Worm (Caenorhabditis elegans) whole organism, L1 larva: Measurements from ENCODE around the gene C17B7.8.

Experiments
- ama-1 ChIP-seq: fragments of 150-350 bp; optimal IDR thresholded peaks from 2 replicates; lab custom pipeline; 2014
- dpl-1 ChIP-seq, 3 experiments: fragments of 150-350 bp in 2 of 3; sonication (generic microtip) in 1 of 3; optimal IDR thresholded peaks; 2 replicates each; lab custom pipeline; 2014 to 2017; ENCODE audit warnings: missing biosample characterization in 3 of 3, missing genetic modification characterization in 3 of 3, missing genetic modification reagents in 3 of 3
- jun-1 ChIP-seq: fragments of 150-350 bp; optimal IDR thresholded peaks from 2 replicates; lab custom pipeline; 2014; ENCODE audit warnings: missing biosample characterization, missing genetic modification reagents, missing genetic modification characterization
- lin-39 ChIP-seq: fragments of 150-350 bp; optimal IDR thresholded peaks from 2 replicates; lab custom pipeline; 2014; ENCODE audit warnings: missing biosample characterization, missing genetic modification reagents, missing genetic modification characterization
- nhr-19 ChIP-seq: fragments of 200-800 bp; sonication (Bioruptor generic); conservative IDR thresholded peaks from 2 replicates; pipeline ENCODE4 v1.3.6; 2022; ENCODE audit warnings: missing genetic modification characterization, missing compliant biosample characterization
- nhr-237 ChIP-seq: fragments of 150-350 bp; optimal IDR thresholded peaks from 2 replicates; lab custom pipeline; 2014; ENCODE audit warnings: missing biosample characterization, missing genetic modification characterization
- nhr-71 ChIP-seq: sonication (generic microtip); optimal IDR thresholded peaks from 2 replicates; lab custom pipeline; 2016; ENCODE audit warnings: mild to moderate bottlenecking, missing genetic modification characterization, moderate library complexity, missing compliant biosample characterization
- nhr-77 ChIP-seq: fragments of 150-350 bp; optimal IDR thresholded peaks from 2 replicates; lab custom pipeline; 2014; ENCODE audit warnings: missing biosample characterization, missing genetic modification characterization
- pag-3 ChIP-seq: sonication (generic microtip); optimal IDR thresholded peaks from 2 replicates; lab custom pipeline; 2017; ENCODE audit warnings: missing genetic modification characterization, mild to moderate bottlenecking, missing compliant biosample characterization, antibody characterized with exemption, borderline replicate concordance; ENCODE audit not compliant: insufficient read depth
- snpc-4 ChIP-seq: fragments of 150-350 bp; optimal IDR thresholded peaks from 2 replicates; lab custom pipeline; 2014; ENCODE audit warnings: missing biosample characterization, missing genetic modification characterization
- unc-98 ChIP-seq: fragments of 200-800 bp; sonication (Bioruptor generic); IDR thresholded peaks from 2 replicates; pipeline ENCODE4 v1.3.6; 2022; ENCODE audit warnings: missing genetic modification characterization, missing compliant biosample characterization
- zag-1 ChIP-seq: fragments of 150-350 bp; optimal IDR thresholded peaks from 2 replicates; lab custom pipeline; 2014; ENCODE audit warnings: missing biosample characterization, missing genetic modification characterization

DNA sequence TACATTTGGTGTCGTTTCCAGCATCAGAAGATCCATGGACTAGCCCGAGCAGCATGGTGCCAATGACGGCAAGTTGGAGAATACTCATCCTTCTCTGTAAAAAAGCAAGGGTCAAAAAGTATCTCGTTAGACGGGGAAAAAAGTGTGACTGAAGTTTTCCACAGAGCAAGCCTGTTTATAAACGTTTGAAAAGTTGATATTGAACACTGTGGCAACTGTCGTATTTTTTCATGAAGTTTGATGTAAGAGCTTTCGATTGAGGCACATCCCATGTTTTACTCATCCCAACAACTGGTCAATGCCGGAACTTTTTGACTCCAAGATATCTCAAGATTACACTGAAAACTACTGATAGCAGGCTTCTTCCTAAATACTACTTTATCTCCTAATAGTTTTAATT is 5.1 kb downstream of the C17B7.8 start, which contains the start of gene F35F10.13:
- no peak for TF ChIP-seq unc-98 (GFP tag; lab: Robert Waterston, UW)
- TF ChIP-seq zag-1 (tag; lab: Kevin White, UChicago) = no peak
- no peak for TF ChIP-seq lin-39 (tag; lab: Kevin White, UChicago)
- no peak for TF ChIP-seq ama-1
- no peak for TF ChIP-seq nhr-19 (GFP tag; lab: Robert Waterston, UW)
- no peak for TF ChIP-seq jun-1
- TF ChIP-seq snpc-4 (tag; lab: Kevin White, UChicago) = no peak
- no peak for TF ChIP-seq nhr-237
- TF ChIP-seq pag-3 (tag; lab: Kevin White, UChicago) = no peak
- no peak for TF ChIP-seq dpl-1 (GFP tag; optimal IDR thresholded peaks at IDR 0.05; lab: Kevin White, UChicago)
- no peak for TF ChIP-seq nhr-77 (tag; lab: Kevin White, UChicago)
- no peak for TF ChIP-seq nhr-71
